Worm (Caenorhabditis elegans) whole organism, young adult: ENCODE data around the gene T24C12.4.

ENCODE experiments used
- B0019.2 ChIP-seq: fragments of 200-800 bp; sonication (Bioruptor generic); conservative IDR thresholded peaks from 2 replicates; pipeline ENCODE4 v1.3.6; 2022; ENCODE audit warnings: missing genetic modification reagents, missing genetic modification characterization, missing compliant biosample characterization
- B0336.3 ChIP-seq: fragments of 200-800 bp; sonication (Bioruptor generic); IDR thresholded peaks from 2 replicates; pipeline ENCODE4 v1.3.6; 2022; ENCODE audit warnings: missing genetic modification characterization, missing compliant biosample characterization
- C06A6.2 ChIP-seq: fragments of 200-800 bp; sonication (Bioruptor generic); conservative IDR thresholded peaks from 2 replicates; pipeline ENCODE4 v1.3.6; 2022; ENCODE audit warnings: missing genetic modification characterization, missing compliant biosample characterization
- F37B4.10 ChIP-seq: fragments of 200-800 bp; sonication (Bioruptor generic); IDR thresholded peaks from 2 replicates; pipeline ENCODE4 v1.3.6; 2022; ENCODE audit warnings: missing genetic modification characterization, missing compliant biosample characterization
- F55B11.4 ChIP-seq: sonication (generic microtip); optimal IDR thresholded peaks from 2 replicates; lab custom pipeline; 2016; ENCODE audit warnings: missing compliant biosample characterization, missing genetic modification characterization, borderline replicate concordance; ENCODE audit not compliant: insufficient read depth
- F57A8.1 ChIP-seq: fragments of 200-800 bp; sonication (Bioruptor generic); optimal IDR thresholded peaks from 2 replicates; lab custom pipeline; 2018; ENCODE audit warnings: mild to moderate bottlenecking, missing genetic modification characterization, moderate library complexity, missing compliant biosample characterization
- F57C9.4 ChIP-seq: sonication (generic microtip); optimal IDR thresholded peaks from 2 replicates; lab custom pipeline; 2017; ENCODE audit warnings: mild to moderate bottlenecking, missing genetic modification characterization, missing compliant biosample characterization
- K11D2.4 ChIP-seq: fragments of 200-800 bp; sonication (Bioruptor generic); IDR thresholded peaks from 2 replicates; pipeline ENCODE4 v1.3.6; 2022; ENCODE audit warnings: missing genetic modification reagents, missing genetic modification characterization, missing compliant biosample characterization
- T07F8.4 ChIP-seq: sonication (generic microtip); optimal IDR thresholded peaks from 2 replicates; lab custom pipeline; 2016; ENCODE audit warnings: mild to moderate bottlenecking, missing genetic modification characterization, moderate library complexity, missing compliant biosample characterization
- T26A5.8 ChIP-seq: sonication (generic microtip); optimal IDR thresholded peaks from 2 replicates; lab custom pipeline; 2016; ENCODE audit warnings: missing genetic modification characterization, missing compliant biosample characterization
- Y56A3A.18 ChIP-seq: fragments of 200-800 bp; sonication (Bioruptor generic); IDR thresholded peaks from 2 replicates; pipeline ENCODE4 v1.3.6; 2022; ENCODE audit warnings: missing genetic modification reagents, missing genetic modification characterization, missing compliant biosample characterization
- Y67H2A.10 ChIP-seq: fragments of 200-800 bp; sonication (Bioruptor generic); conservative IDR thresholded peaks from 2 replicates; pipeline ENCODE4 v1.3.6; 2022; ENCODE audit warnings: missing genetic modification reagents, missing genetic modification characterization, missing compliant biosample characterization
- ZK185.1 ChIP-seq: sonication (generic microtip); optimal IDR thresholded peaks from 2 replicates; lab custom pipeline; 2016; ENCODE audit warnings: mild to moderate bottlenecking, missing genetic modification characterization, missing compliant biosample characterization; ENCODE audit not compliant: poor library complexity, severe bottlenecking
- ama-1 ChIP-seq, 3 experiments: fragments of 150-350 bp in 1 of 3; sonication (generic microtip) in 2 of 3; optimal IDR thresholded peaks; 2 replicates each; lab custom pipeline; 2014 to 2018; ENCODE audit warnings: missing biosample characterization in 2 of 3, missing genetic modification characterization in 2 of 3, missing genetic modification reagents in 2 of 3
- atf-7 ChIP-seq: sonication (generic microtip); optimal IDR thresholded peaks from 2 replicates; lab custom pipeline; 2017; ENCODE audit warnings: mild to moderate bottlenecking, missing genetic modification characterization, missing compliant biosample characterization
- attf-3 ChIP-seq: fragments of 200-800 bp; sonication (Bioruptor generic); conservative IDR thresholded peaks from 2 replicates; pipeline ENCODE4 v1.3.6; 2022; ENCODE audit warnings: missing genetic modification reagents, missing genetic modification characterization, missing compliant biosample characterization
- attf-6 ChIP-seq: fragments of 200-800 bp; sonication (Bioruptor generic); IDR thresholded peaks from 2 replicates; pipeline ENCODE4 v1.3.6; 2022; ENCODE audit warnings: missing genetic modification reagents, missing genetic modification characterization, missing compliant biosample characterization
- cebp-2 ChIP-seq: fragments of 200-800 bp; sonication (Bioruptor generic); IDR thresholded peaks from 2 replicates; pipeline ENCODE4 v1.3.6; 2022; ENCODE audit warnings: missing genetic modification characterization, missing compliant biosample characterization
- ceh-100 ChIP-seq: fragments of 200-800 bp; sonication (Bioruptor generic); IDR thresholded peaks from 2 replicates; pipeline ENCODE4 v1.3.6; 2022; ENCODE audit warnings: missing genetic modification reagents, missing genetic modification characterization, missing compliant biosample characterization
- ekl-4 ChIP-seq: fragments of 200-800 bp; sonication (Bioruptor generic); IDR thresholded peaks from 2 replicates; pipeline ENCODE4 v1.3.6; 2022; ENCODE audit warnings: missing genetic modification reagents, missing genetic modification characterization, missing compliant biosample characterization
- fkh-3 ChIP-seq: sonication (generic microtip); optimal IDR thresholded peaks from 2 replicates; lab custom pipeline; 2016; ENCODE audit warnings: mild to moderate bottlenecking, missing genetic modification characterization, missing compliant biosample characterization
- him-1 ChIP-seq: sonication (generic microtip); optimal IDR thresholded peaks from 2 replicates; lab custom pipeline; 2016; ENCODE audit warnings: missing genotype, missing genetic modification reagents, missing genetic modification characterization, missing compliant biosample characterization
- hlh-12 ChIP-seq: sonication (generic microtip); optimal IDR thresholded peaks from 2 replicates; lab custom pipeline; 2016; ENCODE audit warnings: missing genetic modification characterization, missing compliant biosample characterization
- hlh-26 ChIP-seq: fragments of 200-800 bp; sonication (Bioruptor generic); conservative IDR thresholded peaks from 2 replicates; pipeline ENCODE4 v1.3.6; 2022; ENCODE audit warnings: missing genetic modification reagents, missing genetic modification characterization, missing compliant biosample characterization
- let-526 ChIP-seq: fragments of 200-800 bp; sonication (Bioruptor generic); IDR thresholded peaks from 2 replicates; pipeline ENCODE4 v1.3.6; 2022; ENCODE audit warnings: missing genetic modification reagents, missing genetic modification characterization, missing compliant biosample characterization
- let-607 ChIP-seq, 2 experiments: fragments of 200-800 bp in 1 of 2; sonication (Bioruptor generic) in 1 of 2; sonication (generic microtip) in 1 of 2; optimal IDR thresholded peaks; 2 replicates each; lab custom pipeline; 2016 to 2018; ENCODE audit warnings: mild to moderate bottlenecking in 2 of 2, missing compliant biosample characterization in 2 of 2, missing genetic modification characterization in 2 of 2, moderate library complexity in 2 of 2, missing genotype in 1 of 2
- lin-40 ChIP-seq: sonication (generic microtip); optimal IDR thresholded peaks from 2 replicates; lab custom pipeline; 2016; ENCODE audit warnings: missing genetic modification characterization, mild to moderate bottlenecking, missing compliant biosample characterization, missing genotype, missing genetic modification reagents
- lir-1 ChIP-seq: fragments of 200-800 bp; sonication (Bioruptor generic); conservative IDR thresholded peaks from 2 replicates; pipeline ENCODE4 v1.3.6; 2022; ENCODE audit warnings: missing genetic modification reagents, missing genetic modification characterization, missing compliant biosample characterization
- madf-6 ChIP-seq: fragments of 200-800 bp; sonication (Bioruptor generic); IDR thresholded peaks from 2 replicates; pipeline ENCODE4 v1.3.6; 2022; ENCODE audit warnings: missing genetic modification reagents, missing genetic modification characterization, missing compliant biosample characterization
- mxl-1 ChIP-seq: sonication (generic microtip); optimal IDR thresholded peaks from 2 replicates; lab custom pipeline; 2016; ENCODE audit warnings: missing genetic modification characterization, missing compliant biosample characterization
- nfyb-1 ChIP-seq: fragments of 200-800 bp; sonication (Bioruptor generic); IDR thresholded peaks from 2 replicates; pipeline ENCODE4 v1.3.6; 2022; ENCODE audit warnings: missing genetic modification reagents, missing genetic modification characterization, missing compliant biosample characterization
- nhr-179 ChIP-seq: sonication (generic microtip); optimal IDR thresholded peaks from 2 replicates; lab custom pipeline; 2016; ENCODE audit warnings: mild to moderate bottlenecking, missing genetic modification characterization, missing compliant biosample characterization
- nhr-80 ChIP-seq: sonication (generic microtip); optimal IDR thresholded peaks from 2 replicates; lab custom pipeline; 2016; ENCODE audit warnings: missing genetic modification characterization, missing compliant biosample characterization
- rcor-1 ChIP-seq: fragments of 200-800 bp; sonication (Bioruptor generic); IDR thresholded peaks from 2 replicates; pipeline ENCODE4 v1.3.6; 2022; ENCODE audit warnings: missing genetic modification reagents, missing genetic modification characterization, missing compliant biosample characterization
- snpc-4 ChIP-seq, 5 experiments: fragments of 150-350 bp in 1 of 5; sonication (generic microtip) in 4 of 5; optimal IDR thresholded peaks; 2 replicates each; lab custom pipeline; 2014 to 2018; ENCODE audit warnings: missing genetic modification characterization in 5 of 5, missing biosample characterization in 3 of 5, antibody characterized with exemption in 2 of 5, mild to moderate bottlenecking in 2 of 5, missing compliant biosample characterization in 2 of 5, missing genotype in 2 of 5, moderate library complexity in 2 of 5, missing genetic modification reagents in 1 of 5
- unc-130 ChIP-seq: sonication (generic microtip); optimal IDR thresholded peaks from 2 replicates; lab custom pipeline; 2016; ENCODE audit warnings: missing genetic modification reagents, missing genetic modification characterization, missing compliant biosample characterization

T24C12.4 gene

DNA sequence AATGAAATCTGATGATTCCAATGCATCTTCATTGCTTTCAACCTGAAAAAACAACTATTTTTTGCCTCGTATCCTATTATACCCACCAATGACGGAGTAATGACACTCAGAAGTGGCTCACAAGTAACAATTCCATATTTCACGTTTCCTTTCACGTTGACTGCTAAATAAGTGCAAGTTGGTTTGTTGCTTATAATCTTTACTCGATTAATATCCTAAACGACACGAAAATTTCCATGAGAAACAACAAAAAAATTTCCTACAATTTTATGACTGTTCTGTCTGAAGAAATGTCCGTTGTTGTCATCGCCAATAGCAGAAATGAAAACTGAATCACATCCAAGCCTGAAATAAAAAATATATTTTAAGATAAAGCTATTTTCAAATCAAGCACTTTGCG, 7.4 kb downstream of the T24C12.4 start:
- TF ChIP-seq F57A8.1 (GFP tag; lab: Kevin White, UChicago), result no peak
- TF ChIP-seq nhr-80, result no peak

DNA sequence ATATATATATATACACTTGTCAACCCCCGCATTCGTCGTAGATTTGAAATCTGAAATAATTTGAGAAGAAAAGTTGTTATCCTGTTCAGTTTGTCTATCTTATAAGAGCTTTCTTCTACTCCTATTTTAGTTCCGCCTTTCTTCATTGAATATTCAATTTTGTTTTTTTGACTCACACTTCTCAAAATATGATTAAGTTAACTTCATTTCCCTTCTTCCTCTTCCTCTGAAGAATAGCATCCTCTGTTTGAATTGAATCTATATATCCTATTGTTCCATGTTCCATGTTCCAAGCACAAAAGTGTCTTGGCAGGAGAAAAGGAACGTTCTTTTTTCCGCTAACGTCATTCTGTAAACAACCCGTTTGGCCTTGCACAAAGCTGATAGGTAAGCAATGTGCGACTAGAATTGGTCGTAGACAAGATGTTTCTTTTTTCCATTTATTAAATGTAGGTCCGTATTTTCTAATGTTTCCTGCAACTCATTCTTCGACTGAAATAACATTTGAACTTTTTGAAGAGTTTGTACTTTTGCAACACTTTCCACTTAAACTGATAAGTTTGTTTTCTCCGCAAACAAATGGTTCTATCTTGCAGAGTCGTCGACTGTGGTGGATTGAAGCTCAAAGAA, 12.8 kb downstream of the T24C12.4 start, which contains the start of gene gap-1:
TSS of gene gap-1 (plus strand) at position 580 of the 630 bp plus-strand sequence.
- TF ChIP-seq unc-130 (GFP tag; lab: Kevin White, UChicago) (no peak), Y67H2A.10 (GFP tag; lab: Robert Waterston, UW) (no peak), F55B11.4 (tag; lab: Kevin White, UChicago) (no peak)

DNA sequence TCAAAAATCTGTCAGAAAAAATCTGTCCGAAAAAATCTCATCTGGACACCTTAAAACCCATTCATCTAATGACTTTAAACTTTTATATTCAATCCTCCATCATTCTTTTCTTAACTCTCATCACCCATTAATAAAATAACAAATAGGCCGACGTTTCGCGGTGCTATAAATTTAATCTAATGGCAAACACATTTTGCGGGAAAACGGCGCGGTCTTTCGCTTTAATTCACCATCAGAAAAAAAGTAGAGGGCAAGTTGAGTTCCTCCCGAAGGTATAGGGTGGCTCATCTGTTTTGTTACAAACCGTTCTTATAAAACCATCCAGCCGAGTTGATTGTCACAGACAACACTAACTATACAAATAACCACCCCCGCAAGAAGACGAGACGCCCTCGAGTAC, 14.1 kb downstream of the T24C12.4 start:
- TF ChIP-seq nhr-80 (no peak), mxl-1 (tag; lab: Kevin White, UChicago) (no peak), ama-1 (optimal IDR thresholded peaks at IDR 0.05; lab: Kevin White, UChicago) (no peak), ama-1 (GFP tag; optimal IDR thresholded peaks at IDR 0.05; lab: Kevin White, UChicago) (no peak), cebp-2 (no peak), atf-7 (no peak), C06A6.2 (GFP tag; lab: Robert Waterston, UW) (no peak), F57C9.4 (tag; lab: Kevin White, UChicago) (no peak), lir-1 (GFP tag; lab: Robert Waterston, UW) (no peak), attf-3 (GFP tag; lab: Robert Waterston, UW) (no peak)

ce11 chrX:2188885-2189284, 16.0 kb downstream of the T24C12.4 start:
- TF ChIP-seq ekl-4 (GFP tag; lab: Robert Waterston, UW), result no peak
- no peak for TF ChIP-seq attf-6
- no peak for TF ChIP-seq B0019.2 (GFP tag; lab: Robert Waterston, UW)
- no peak for TF ChIP-seq ceh-100 (GFP tag; lab: Robert Waterston, UW)
- TF ChIP-seq snpc-4 (GFP tag; optimal IDR thresholded peaks at IDR 0.05; lab: Kevin White, UChicago), result no peak
- no peak for TF ChIP-seq snpc-4 (tag; optimal IDR thresholded peaks at IDR 0.05; lab: Kevin White, UChicago)
- TF ChIP-seq lin-40, result no peak

DNA sequence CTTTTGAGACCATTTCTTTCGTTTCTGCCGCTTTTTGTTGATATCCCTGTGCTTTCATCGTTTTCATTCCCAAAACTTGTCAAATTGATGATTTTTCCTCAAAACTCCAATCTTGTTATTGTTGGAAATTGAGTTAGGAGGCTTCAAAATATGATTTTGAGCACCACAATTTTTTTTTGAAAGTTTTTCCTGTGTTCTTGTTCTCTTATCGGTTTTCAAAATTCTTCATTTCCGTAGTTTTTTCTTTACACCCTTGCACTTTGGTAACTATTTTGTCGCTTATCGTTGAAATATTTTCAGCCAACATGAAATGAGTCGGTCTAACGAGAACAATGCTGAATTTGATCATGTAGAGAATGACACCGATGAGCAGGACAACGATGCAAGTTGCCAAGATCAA, 24.3 kb downstream of the T24C12.4 start, which contains the start of gene F48B9.1:
TSS of gene F48B9.1 (plus strand) at position 301 of the 400 bp plus-strand sequence.
- no peak for TF ChIP-seq B0336.3 (GFP tag; lab: Robert Waterston, UW)
- no peak for TF ChIP-seq lin-40
- no peak for TF ChIP-seq hlh-26 (GFP tag; lab: Robert Waterston, UW)
- TF ChIP-seq K11D2.4 (GFP tag; lab: Robert Waterston, UW), result no peak

ce11 chrX:2178410-2178944, 26.4 kb downstream of the T24C12.4 start:
- TF ChIP-seq nhr-80 (peak; percentile 57), him-1 (no peak)

DNA sequence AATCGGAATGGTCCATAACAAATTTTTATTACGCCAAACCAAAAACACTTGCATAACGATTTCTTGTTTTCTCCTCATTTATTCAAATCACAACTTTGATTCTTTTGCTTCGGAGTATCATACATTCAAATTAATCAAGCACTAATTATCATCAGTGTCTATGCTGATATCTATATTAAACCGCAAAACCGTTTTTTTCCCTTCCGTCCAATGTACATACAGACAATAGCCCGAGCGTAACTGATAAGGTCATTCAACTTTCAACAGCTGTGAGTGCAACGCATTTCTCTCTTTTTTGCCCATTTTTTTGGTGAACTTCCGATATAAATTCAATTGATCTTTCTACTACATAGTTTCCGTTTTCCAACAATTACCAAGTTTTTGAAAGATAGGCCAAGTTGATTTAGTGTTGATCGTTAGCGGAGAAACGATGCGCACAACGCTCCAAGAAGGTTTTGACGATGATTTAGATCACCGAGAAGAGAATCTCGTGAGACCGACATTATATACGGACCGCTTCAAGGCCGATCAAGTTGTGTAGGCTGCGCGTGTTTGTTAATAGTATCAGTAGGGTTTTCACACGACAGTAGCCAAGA, 27.0 kb downstream of the T24C12.4 start:
- no peak for TF ChIP-seq T26A5.8 (tag; lab: Kevin White, UChicago)
- TF ChIP-seq madf-6 (GFP tag; lab: Robert Waterston, UW), result no peak
- no peak for TF ChIP-seq F37B4.10 (GFP tag; lab: Robert Waterston, UW)
- no peak for TF ChIP-seq let-607 (tag; optimal IDR thresholded peaks at IDR 0.05; lab: Kevin White, UChicago)
- no peak for TF ChIP-seq T07F8.4 (tag; lab: Kevin White, UChicago)
- no peak for TF ChIP-seq hlh-12 (tag; lab: Kevin White, UChicago)
- no peak for TF ChIP-seq nfyb-1 (GFP tag; lab: Robert Waterston, UW)
- TF ChIP-seq rcor-1 (GFP tag; lab: Robert Waterston, UW), result no peak
- no peak for TF ChIP-seq let-526 (GFP tag; lab: Robert Waterston, UW)
- no peak for TF ChIP-seq ZK185.1 (tag; lab: Kevin White, UChicago)
- no peak for TF ChIP-seq fkh-3 (tag; lab: Kevin White, UChicago)
- TF ChIP-seq Y56A3A.18 (GFP tag; lab: Robert Waterston, UW), result no peak
- TF ChIP-seq nhr-179 (tag; lab: Kevin White, UChicago), result no peak
- TF ChIP-seq lir-1 (GFP tag; lab: Robert Waterston, UW), result no peak
